Worm (Caenorhabditis elegans) whole organism, mixed stage, embryonic: ENCODE results near the gene T28A11.25.

Experiments
- nhr-28 ChIP-seq: fragments of 150-350 bp; optimal IDR thresholded peaks from 2 replicates; lab custom pipeline; 2014; ENCODE audit warnings: missing biosample characterization, missing genetic modification characterization
- sem-2 ChIP-seq: fragments of 200-800 bp; sonication (Bioruptor generic); optimal IDR thresholded peaks from 2 replicates; lab custom pipeline; 2018; ENCODE audit warnings: mild to moderate bottlenecking, missing genetic modification characterization, missing compliant biosample characterization
- sptf-1 ChIP-seq: sonication (generic microtip); optimal IDR thresholded peaks from 2 replicates; lab custom pipeline; 2017; ENCODE audit warnings: mild to moderate bottlenecking, missing genetic modification characterization, moderate library complexity, missing compliant biosample characterization
- tbx-8 ChIP-seq: fragments of 200-800 bp; sonication (Bioruptor generic); optimal IDR thresholded peaks from 2 replicates; lab custom pipeline; 2018; ENCODE audit warnings: mild to moderate bottlenecking, missing genetic modification characterization, moderate library complexity, missing compliant biosample characterization
- unc-120 ChIP-seq: sonication (generic microtip); optimal IDR thresholded peaks from 2 replicates; lab custom pipeline; 2017; ENCODE audit warnings: missing genetic modification characterization, missing compliant biosample characterization; ENCODE audit not compliant: poor library complexity, severe bottlenecking
- unc-62 ChIP-seq: fragments of 150-350 bp; optimal IDR thresholded peaks from 2 replicates; lab custom pipeline; 2014; ENCODE audit warnings: missing biosample characterization, missing genetic modification reagents, missing genetic modification characterization
- zip-8 ChIP-seq: fragments of 150-350 bp; optimal IDR thresholded peaks from 2 replicates; lab custom pipeline; 2014; ENCODE audit warnings: missing biosample characterization, missing genetic modification characterization

DNA sequence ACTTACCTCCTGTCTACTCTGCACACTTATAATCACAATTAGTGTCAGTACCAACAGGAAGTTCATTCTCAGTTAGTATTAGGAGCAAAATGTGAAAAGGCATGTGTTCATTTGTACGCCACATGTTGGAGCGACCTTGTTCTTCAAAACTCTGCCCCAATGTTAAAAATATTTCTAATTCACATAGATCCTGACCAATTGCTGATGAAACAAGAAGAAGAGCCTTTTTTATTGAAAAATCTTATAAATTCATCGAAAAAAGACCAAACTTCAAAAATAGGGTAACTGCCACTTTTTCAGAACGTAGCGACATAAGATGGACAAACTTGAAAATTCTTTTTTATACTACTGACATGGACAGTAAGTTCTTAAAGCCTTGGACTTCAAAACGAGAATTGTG is 15.4 kb upstream of the T28A11.25 start, which contains the start of gene T28A11.17:
- TF ChIP-seq nhr-28 (tag; lab: Kevin White, UChicago), result no peak
- TF ChIP-seq unc-62 (GFP tag; lab: Kevin White, UChicago), result no peak
- no peak for TF ChIP-seq sem-2 (GFP tag; lab: Kevin White, UChicago)
- no peak for TF ChIP-seq zip-8
- no peak for TF ChIP-seq tbx-8 (GFP tag; lab: Kevin White, UChicago)
- no peak for TF ChIP-seq sptf-1 (tag; lab: Kevin White, UChicago)
- TF ChIP-seq unc-120 (tag; lab: Kevin White, UChicago), result no peak
